Fruit fly (Drosophila melanogaster) whole organism, prepupa: ENCODE measurements around the gene hth.

Experiments
- CG10631 ChIP-seq: fragments of 200-800 bp; sonication (Bioruptor generic); optimal IDR thresholded peaks from 2 replicates; lab custom pipeline; 2016; ENCODE audit warnings: missing biosample characterization, missing genetic modification characterization
- CG11902 ChIP-seq: fragments of 200-800 bp; sonication (Bioruptor generic); optimal IDR thresholded peaks from 3 replicates; lab custom pipeline; 2016; ENCODE audit warnings: missing biosample characterization, missing genetic modification characterization
- fd85E ChIP-seq: fragments of 200-800 bp; sonication (Bioruptor generic); optimal IDR thresholded peaks from 3 replicates; lab custom pipeline; 2016; ENCODE audit warnings: missing biosample characterization, missing genetic modification characterization

- TF ChIP-seq CG11902 (GFP tag; lab: Kevin White, UChicago), result no peak
- no peak for TF ChIP-seq fd85E (GFP tag; lab: Kevin White, UChicago)
- TF ChIP-seq CG10631 (GFP tag; lab: Kevin White, UChicago), result no peak
These were observed 12.7 kb downstream of the hth start for dm6 chr3R:10626556-10627121.
